Fruit fly (Drosophila melanogaster): ENCODE measurements around the gene CG44088.

DNA sequence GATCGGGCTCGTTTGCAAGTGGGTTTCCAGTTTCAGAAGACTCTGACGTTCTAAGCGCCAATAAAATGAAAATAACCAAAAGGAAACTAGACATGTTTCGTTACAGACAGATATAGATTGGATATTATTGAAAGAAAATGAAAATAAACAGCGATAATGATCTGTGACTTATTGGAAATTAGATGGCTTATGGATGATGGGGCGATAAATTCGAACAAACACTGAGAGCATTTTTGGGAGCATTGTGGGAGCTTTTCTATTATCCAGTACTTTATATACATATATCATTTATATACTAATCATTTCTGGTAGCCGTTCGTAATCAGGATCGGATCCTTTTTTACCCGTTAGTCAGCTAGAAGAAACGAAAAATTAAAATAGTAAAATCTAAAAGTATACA lies at the start of gene CG44088:
- TF ChIP-seq Ets21C (GFP tag; optimal IDR thresholded peaks at IDR 0.05) (no peak), CG6792 (GFP tag; optimal IDR thresholded peaks at IDR 0.05) (no peak), Gug (GFP tag; IDR thresholded peaks at IDR 0.05) (no peak), Smox (GFP tag; optimal IDR thresholded peaks at IDR 0.05) (no peak)
